Fruit fly (Drosophila melanogaster): Measurements from ENCODE around the gene S.

The S gene

DNA sequence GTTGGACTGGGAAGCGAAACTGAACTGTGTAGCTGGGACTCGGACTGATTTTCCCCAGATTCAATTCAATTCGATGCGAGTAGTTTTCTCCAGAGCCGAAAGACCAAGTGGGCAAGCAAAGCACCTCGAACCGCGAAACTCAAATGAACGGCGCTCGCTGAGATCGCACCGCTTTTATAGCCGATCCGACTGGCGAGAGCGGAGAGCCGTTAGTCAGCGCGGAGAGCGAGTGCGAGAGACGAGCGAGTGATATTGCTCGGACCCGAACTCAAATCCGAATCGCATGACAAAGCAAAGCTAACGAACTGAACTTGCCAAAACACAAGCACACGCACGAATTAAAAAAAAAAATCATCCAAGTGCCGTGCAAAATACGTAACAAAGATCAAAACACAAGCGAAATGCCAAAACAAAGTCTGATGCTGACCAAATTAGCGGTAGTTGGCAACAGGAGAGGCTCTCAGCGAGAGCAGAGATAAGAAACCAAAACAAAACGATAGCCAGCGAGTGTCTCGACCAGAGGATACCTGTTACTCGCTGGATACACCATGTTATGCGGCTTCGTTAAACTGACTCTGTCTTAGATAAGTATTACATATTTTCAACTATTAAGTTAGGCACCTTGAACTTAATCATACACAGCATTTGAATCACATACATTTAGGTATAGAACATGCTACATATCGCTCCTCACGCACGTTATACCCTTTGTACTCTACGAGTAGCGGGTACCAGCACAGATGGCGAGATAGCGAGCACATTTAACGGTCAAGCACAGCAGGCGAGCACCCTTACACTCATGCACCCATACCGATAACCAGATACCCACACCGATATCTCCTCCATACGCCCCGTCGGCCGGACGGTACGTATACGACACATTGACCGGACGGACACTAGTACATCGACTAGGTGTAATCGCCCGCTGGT, 41.5 kb upstream of the S start (continued):
- TF ChIP-seq ranshi (GFP tag; IDR thresholded peaks at IDR 0.05) (peak; percentile 79), exex (tag; optimal IDR thresholded peaks at IDR 0.05) (peak; percentile 52), Ada2b (GFP tag; IDR thresholded peaks at IDR 0.05) (peak; percentile 84), Lim3 (GFP tag; IDR thresholded peaks at IDR 0.05) (no peak), CG12104 (GFP tag; optimal IDR thresholded peaks at IDR 0.05) (peak; percentile 47), tgo (GFP tag; IDR thresholded peaks at IDR 0.05) (peak; percentile 82), Doc2 (GFP tag; IDR thresholded peaks at IDR 0.05) (no peak; the same call in 1 of the 2 replicates), ab (GFP tag; optimal IDR thresholded peaks at IDR 0.05) (peak; percentile 55), CG31388 (GFP tag; optimal IDR thresholded peaks at IDR 0.05) (no peak), ATbp (GFP tag; optimal IDR thresholded peaks at IDR 0.05) (peak; percentile 49), CG7928 (GFP tag; optimal IDR thresholded peaks at IDR 0.05) (no peak), CG4617 (GFP tag; optimal IDR thresholded peaks at IDR 0.05; ENCODE audit: borderline replicate concordance) (peak; percentile 39), CG13894 (tag; optimal IDR thresholded peaks at IDR 0.05) (peak; percentile 13), Ets65A (GFP tag) (peak; percentile 81), Chrac-16 (GFP tag; optimal IDR thresholded peaks at IDR 0.05) (peak; percentile 67), Eip74EF (GFP tag; optimal IDR thresholded peaks at IDR 0.05) (no peak), gcm (GFP tag; optimal IDR thresholded peaks at IDR 0.05) (peak; percentile 52), hkb (optimal IDR thresholded peaks at IDR 0.05) (no peak), hkb (GFP tag; IDR thresholded peaks at IDR 0.05) (peak; percentile 80), sens (GFP tag) (peak; percentile 93), C15 (GFP tag; IDR thresholded peaks at IDR 0.05) (peak; percentile 74; the same call in 1 of the 3 replicates), Mad (GFP tag; optimal IDR thresholded peaks at IDR 0.05) (peak; percentile 49), croc (GFP tag; conservative IDR thresholded peaks at IDR 0.05) (peak; percentile 37; the same call in 1 of the 3 replicates), maf-S (GFP tag; optimal IDR thresholded peaks at IDR 0.05) (peak; percentile 54), CG18011 (GFP tag; optimal IDR thresholded peaks at IDR 0.05) (peak; percentile 51), CG31224 (GFP tag; IDR thresholded peaks at IDR 0.05) (peak; percentile 74), CrebB (tag; optimal IDR thresholded peaks at IDR 0.05) (peak; percentile 16), E2f1 (GFP tag; IDR thresholded peaks at IDR 0.05) (peak; percentile 75), CG14667 (GFP tag; IDR thresholded peaks at IDR 0.05) (no peak; the same call in 1 of the 2 replicates), pho (GFP tag; optimal IDR thresholded peaks at IDR 0.05) (peak; percentile 77), CG3163 (GFP tag; optimal IDR thresholded peaks at IDR 0.05) (no peak), CG18619 (GFP tag; optimal IDR thresholded peaks at IDR 0.05) (peak; percentile 79), emc (GFP tag; optimal IDR thresholded peaks at IDR 0.05) (no peak), CG12299 (tag; optimal IDR thresholded peaks at IDR 0.05) (peak; percentile 17), CG5245 (GFP tag; optimal IDR thresholded peaks at IDR 0.05) (peak; percentile 44), CG2889 (GFP tag; IDR thresholded peaks at IDR 0.05) (no peak), CG7372 (GFP tag; IDR thresholded peaks at IDR 0.05) (peak; percentile 65), ap (GFP tag; IDR thresholded peaks at IDR 0.05) (peak; percentile 82), Fer3 (tag; optimal IDR thresholded peaks at IDR 0.05) (peak; percentile 72), Atf3 (GFP tag; optimal IDR thresholded peaks at IDR 0.05) (peak; percentile 41), her (GFP tag; optimal IDR thresholded peaks at IDR 0.05) (peak; percentile 19), Hr78 (GFP tag; optimal IDR thresholded peaks at IDR 0.05) (peak in 1 of 2 experiments; percentile 54), CG14050 (GFP tag; IDR thresholded peaks at IDR 0.05) (peak; percentile 66), slbo (GFP tag; IDR thresholded peaks at IDR 0.05) (peak; percentile 86), CG31365 (tag; optimal IDR thresholded peaks at IDR 0.05) (no peak), CG12659 (GFP tag; optimal IDR thresholded peaks at IDR 0.05) (peak; percentile 65), CG6683 (GFP tag; optimal IDR thresholded peaks at IDR 0.05) (peak; percentile 38), CG32532 (GFP tag; IDR thresholded peaks at IDR 0.05) (peak; percentile 83), zfh1 (GFP tag; IDR thresholded peaks at IDR 0.05) (peak; percentile 72)
